Fruit fly (Drosophila melanogaster): Measurements from ENCODE around the gene Hsp23.

The Hsp23 gene

dm6 chr3L:9422636-9423419 lies 41.1 kb downstream of the Hsp23 start, which contains the start of gene aay:
Gene aay (plus strand): TSS chr3L:9423253.
- peak; percentile 90 for TF ChIP-seq mirr (GFP tag; optimal IDR thresholded peaks at IDR 0.05)
- peak; percentile 99 for TF ChIP-seq lilli (GFP tag; optimal IDR thresholded peaks at IDR 0.05)
- peak; percentile 88 for TF ChIP-seq stwl (tag; optimal IDR thresholded peaks at IDR 0.05)
- TF ChIP-seq ewg (GFP tag; optimal IDR thresholded peaks at IDR 0.05) = peak; percentile 97
- peak; percentile 89 for TF ChIP-seq CG30020 (tag; optimal IDR thresholded peaks at IDR 0.05)
- TF ChIP-seq tx (GFP tag; optimal IDR thresholded peaks at IDR 0.05) = peak; percentile 97
- peak; percentile 97 for TF ChIP-seq CG9609 (GFP tag; optimal IDR thresholded peaks at IDR 0.05)
- TF ChIP-seq hb (GFP tag; IDR thresholded peaks at IDR 0.05; ENCODE audit: partially characterized antibody) = no peak
- peak; percentile 99 for TF ChIP-seq vvl (GFP tag; IDR thresholded peaks at IDR 0.05)
- no peak for TF ChIP-seq br (optimal IDR thresholded peaks at IDR 0.05)
- peak; percentile 99 for TF ChIP-seq PHDP (tag; optimal IDR thresholded peaks at IDR 0.05)
- TF ChIP-seq D19B (GFP tag; optimal IDR thresholded peaks at IDR 0.05) = peak; percentile 92
- TF ChIP-seq CG4282 (GFP tag; optimal IDR thresholded peaks at IDR 0.05) = peak; percentile 92
- TF ChIP-seq CG11456 (GFP tag; IDR thresholded peaks at IDR 0.05) = peak; percentile 98
- TF ChIP-seq CG11247 (GFP tag; IDR thresholded peaks at IDR 0.05) = peak; percentile 97
- TF ChIP-seq CG15514 (GFP tag; optimal IDR thresholded peaks at IDR 0.05) = peak; percentile 94
- peak; percentile 99 for TF ChIP-seq zen (tag; optimal IDR thresholded peaks at IDR 0.05)
- peak; percentile 95 for TF ChIP-seq maf-S (GFP tag; optimal IDR thresholded peaks at IDR 0.05)
- TF ChIP-seq lab (GFP tag; optimal IDR thresholded peaks at IDR 0.05) = peak; percentile 99
- TF ChIP-seq CG31224 (GFP tag; IDR thresholded peaks at IDR 0.05) = peak; percentile 94
- no peak for TF ChIP-seq yki (optimal IDR thresholded peaks at IDR 0.05)
- TF ChIP-seq wek (GFP tag; optimal IDR thresholded peaks at IDR 0.05) = peak; percentile 92
- peak; percentile 99 for TF ChIP-seq caup (GFP tag; optimal IDR thresholded peaks at IDR 0.05; ENCODE audit: severe bottlenecking)
- peak; percentile 99 for TF ChIP-seq Oli (tag; optimal IDR thresholded peaks at IDR 0.05)
- peak; percentile 98 for TF ChIP-seq CG12769 (tag; optimal IDR thresholded peaks at IDR 0.05)
- TF ChIP-seq CG14860 (GFP tag; IDR thresholded peaks at IDR 0.05; ENCODE audit: partially characterized antibody) = no peak
- peak; percentile 97 for TF ChIP-seq CG2199 (GFP tag; IDR thresholded peaks at IDR 0.05)
- peak; percentile 98 for TF ChIP-seq esg (GFP tag; conservative IDR thresholded peaks at IDR 0.05)
- TF ChIP-seq CG17802 (tag; optimal IDR thresholded peaks at IDR 0.05) = peak; percentile 90
- TF ChIP-seq CG10366 (GFP tag; IDR thresholded peaks at IDR 0.05) = peak; percentile 98
- peak; percentile 84 for TF ChIP-seq CG4360 (GFP tag; IDR thresholded peaks at IDR 0.05)
- TF ChIP-seq Blimp-1 (GFP tag; optimal IDR thresholded peaks at IDR 0.05) = peak; percentile 99
- peak; percentile 51 for TF ChIP-seq CG9797 (GFP tag; optimal IDR thresholded peaks at IDR 0.05)
- TF ChIP-seq Fer2 (tag; optimal IDR thresholded peaks at IDR 0.05) = peak; percentile 96
- peak; percentile 99 for TF ChIP-seq Six4 (GFP tag; optimal IDR thresholded peaks at IDR 0.05)
- peak; percentile 98 for TF ChIP-seq Drgx (GFP tag; IDR thresholded peaks at IDR 0.05)
- peak; percentile 99 for TF ChIP-seq CG13775 (GFP tag; optimal IDR thresholded peaks at IDR 0.05)
- peak; percentile 95 for TF ChIP-seq CG6175 (GFP tag; IDR thresholded peaks at IDR 0.05)
- TF ChIP-seq Pdp1 (GFP tag; optimal IDR thresholded peaks at IDR 0.05) = peak; percentile 96 to 98
- peak; percentile 82 for TF ChIP-seq bigmax (GFP tag; optimal IDR thresholded peaks at IDR 0.05)
- peak; percentile 97 for TF ChIP-seq H15 (GFP tag; IDR thresholded peaks at IDR 0.05)
- TF ChIP-seq CG16863 (GFP tag; optimal IDR thresholded peaks at IDR 0.05) = peak; percentile 97
- no peak for TF ChIP-seq vnd (GFP tag; IDR thresholded peaks at IDR 0.05; ENCODE audit: partially characterized antibody)
- TF ChIP-seq CG14710 (tag; optimal IDR thresholded peaks at IDR 0.05) = peak; percentile 98
- TF ChIP-seq Eip74EF (GFP tag; optimal IDR thresholded peaks at IDR 0.05) = peak in 1 of 2 experiments; percentile 100
- TF ChIP-seq oc (tag; optimal IDR thresholded peaks at IDR 0.05) = peak; percentile 99
- no peak for TF ChIP-seq prd (optimal IDR thresholded peaks at IDR 0.05)
- peak; percentile 99 for TF ChIP-seq prd (GFP tag; IDR thresholded peaks at IDR 0.05)
- peak; percentile 95 for TF ChIP-seq Gsc (GFP tag; IDR thresholded peaks at IDR 0.05)

All from whole organism, embryonic.